Worm (Caenorhabditis elegans): ENCODE measurements around the gene Y51B9A.9.

ce11 chrII:9347444-9347843, 50.0 kb downstream of the Y51B9A.9 start:
- TF ChIP-seq ceh-82 (tag; optimal IDR thresholded peaks at IDR 0.05) (no peak), lin-13 (GFP tag; optimal IDR thresholded peaks at IDR 0.05) (no peak), blmp-1 (tag; optimal IDR thresholded peaks at IDR 0.05; ENCODE audit: insufficient read depth) (no peak), dmd-4 (tag; optimal IDR thresholded peaks at IDR 0.05) (no peak), unc-39 (tag; optimal IDR thresholded peaks at IDR 0.05) (no peak), snpc-4 (tag; optimal IDR thresholded peaks at IDR 0.05) (no peak), aly-2 (tag; optimal IDR thresholded peaks at IDR 0.05) (no peak), lin-39 (tag; optimal IDR thresholded peaks at IDR 0.05) (no peak), nhr-12 (tag; optimal IDR thresholded peaks at IDR 0.05) (no peak), nhr-6 (tag; optimal IDR thresholded peaks at IDR 0.05) (no peak)
